Fruit fly (Drosophila melanogaster): Measurements from ENCODE around the gene Mob3.

Gene Mob3

dm6 chr2L:10280772-10281171 lies 15.6 kb downstream of the Mob3 start, which contains the start of gene CG34043:
CG34043 (minus strand) TSS chr2L:10280872.
- TF ChIP-seq CG6792 (GFP tag; optimal IDR thresholded peaks at IDR 0.05) (no peak), CG9139 (GFP tag; optimal IDR thresholded peaks at IDR 0.05) (no peak), pdm3 (GFP tag; optimal IDR thresholded peaks at IDR 0.05) (no peak), Lpt (GFP tag; optimal IDR thresholded peaks at IDR 0.05) (no peak), Sox102F (GFP tag; optimal IDR thresholded peaks at IDR 0.05) (no peak), dac (GFP tag; optimal IDR thresholded peaks at IDR 0.05) (no peak), CG3032 (tag; optimal IDR thresholded peaks at IDR 0.05) (no peak), OdsH (GFP tag; optimal IDR thresholded peaks at IDR 0.05) (no peak), Eip75B (GFP tag; optimal IDR thresholded peaks at IDR 0.05) (no peak), CG15336 (GFP tag; IDR thresholded peaks at IDR 0.05) (no peak), CG8632 (GFP tag; optimal IDR thresholded peaks at IDR 0.05) (no peak), Ets21C (GFP tag; optimal IDR thresholded peaks at IDR 0.05) (no peak), topi (GFP tag; optimal IDR thresholded peaks at IDR 0.05) (no peak), CG8119 (GFP tag; IDR thresholded peaks at IDR 0.05) (no peak), Hr39 (GFP tag; optimal IDR thresholded peaks at IDR 0.05) (no peak), Met (GFP tag; optimal IDR thresholded peaks at IDR 0.05) (no peak), CG1621 (tag; optimal IDR thresholded peaks at IDR 0.05) (no peak), Smox (GFP tag; optimal IDR thresholded peaks at IDR 0.05) (no peak), fd59A (GFP tag; optimal IDR thresholded peaks at IDR 0.05) (no peak), CG6163 (GFP tag; IDR thresholded peaks at IDR 0.05) (no peak)

dm6 chr2L:10291276-10291675 lies 26.1 kb downstream of the Mob3 start:
- TF ChIP-seq Met (GFP tag; optimal IDR thresholded peaks at IDR 0.05) (no peak), Sox14 (GFP tag; optimal IDR thresholded peaks at IDR 0.05) (no peak), Blimp-1 (GFP tag; optimal IDR thresholded peaks at IDR 0.05) (no peak), fd59A (GFP tag; optimal IDR thresholded peaks at IDR 0.05) (no peak), dsx (GFP tag; optimal IDR thresholded peaks at IDR 0.05; ENCODE audit: poor library complexity, severe bottlenecking) (no peak), CG11294 (GFP tag; IDR thresholded peaks at IDR 0.05) (no peak), Gug (GFP tag; IDR thresholded peaks at IDR 0.05) (no peak), lz (GFP tag; optimal IDR thresholded peaks at IDR 0.05) (no peak), CG6792 (GFP tag; optimal IDR thresholded peaks at IDR 0.05) (no peak), Eip75B (GFP tag; optimal IDR thresholded peaks at IDR 0.05) (no peak), Hr38 (GFP tag; optimal IDR thresholded peaks at IDR 0.05) (no peak), cyc (GFP tag; optimal IDR thresholded peaks at IDR 0.05) (no peak), CG3919 (GFP tag; optimal IDR thresholded peaks at IDR 0.05) (no peak), topi (GFP tag; optimal IDR thresholded peaks at IDR 0.05) (no peak), acj6 (GFP tag; optimal IDR thresholded peaks at IDR 0.05) (no peak), net (GFP tag; optimal IDR thresholded peaks at IDR 0.05) (no peak), CG31627 (GFP tag; optimal IDR thresholded peaks at IDR 0.05) (no peak), CG6276 (GFP tag; optimal IDR thresholded peaks at IDR 0.05) (no peak), Smox (GFP tag; optimal IDR thresholded peaks at IDR 0.05) (no peak), CG4318 (GFP tag; optimal IDR thresholded peaks at IDR 0.05) (no peak)

dm6 chr2L:10292066-10292560 lies 27.0 kb downstream of the Mob3 start, which contains the start of gene Ufd4:
Ufd4 (minus strand) TSS chr2L:10292365.
- peak; percentile 11 for TF ChIP-seq CG11902 (GFP tag; optimal IDR thresholded peaks at IDR 0.05)
- TF ChIP-seq Blimp-1 (GFP tag; optimal IDR thresholded peaks at IDR 0.05) = no peak
- no peak for TF ChIP-seq CG10631 (GFP tag; optimal IDR thresholded peaks at IDR 0.05)
- TF ChIP-seq CG31627 (GFP tag; optimal IDR thresholded peaks at IDR 0.05) = peak; percentile 63
- TF ChIP-seq fd85E (GFP tag; optimal IDR thresholded peaks at IDR 0.05) = peak; percentile 7
- peak; percentile 70 for TF ChIP-seq esn (GFP tag; optimal IDR thresholded peaks at IDR 0.05)
- no peak for TF ChIP-seq Hr4 (GFP tag; optimal IDR thresholded peaks at IDR 0.05)
- TF ChIP-seq vri (GFP tag; optimal IDR thresholded peaks at IDR 0.05) = no peak
- TF ChIP-seq Hr39 (GFP tag; optimal IDR thresholded peaks at IDR 0.05) = no peak
- no peak for TF ChIP-seq salr (GFP tag; optimal IDR thresholded peaks at IDR 0.05)
- no peak for TF ChIP-seq CG6808 (GFP tag; optimal IDR thresholded peaks at IDR 0.05)
- TF ChIP-seq OdsH (GFP tag; optimal IDR thresholded peaks at IDR 0.05) = no peak
- TF ChIP-seq acj6 (GFP tag; optimal IDR thresholded peaks at IDR 0.05) = no peak
- no peak for TF ChIP-seq CG9139 (GFP tag; optimal IDR thresholded peaks at IDR 0.05)
- TF ChIP-seq pdm3 (GFP tag; optimal IDR thresholded peaks at IDR 0.05) = no peak
- TF ChIP-seq CG8632 (GFP tag; optimal IDR thresholded peaks at IDR 0.05) = no peak
- TF ChIP-seq CG15336 (GFP tag; IDR thresholded peaks at IDR 0.05) = peak; percentile 68; the same call in 1 of the 2 replicates
- peak; percentile 67 for TF ChIP-seq CG3032 (tag; optimal IDR thresholded peaks at IDR 0.05)
- no peak for TF ChIP-seq dac (GFP tag; optimal IDR thresholded peaks at IDR 0.05)
- TF ChIP-seq CG6276 (GFP tag; optimal IDR thresholded peaks at IDR 0.05) = no peak
- no peak for TF ChIP-seq Hr38 (GFP tag; optimal IDR thresholded peaks at IDR 0.05)
- TF ChIP-seq dsx (GFP tag; optimal IDR thresholded peaks at IDR 0.05; ENCODE audit: poor library complexity, severe bottlenecking) = no peak
- peak; percentile 29 for TF ChIP-seq CG6792 (GFP tag; optimal IDR thresholded peaks at IDR 0.05)
- TF ChIP-seq achi (GFP tag; optimal IDR thresholded peaks at IDR 0.05) = no peak
